Fruit fly (Drosophila melanogaster) S2 (cell line): Measurements from ENCODE around the gene Daao2.

Experiments
- CG8478 ChIP-seq: fragments of >200 bp; optimal IDR thresholded peaks from 2 replicates; lab custom pipeline; 2018
- CTCF ChIP-seq, 2 experiments: fragments of >200 bp; optimal IDR thresholded peaks; 2 replicates each; lab custom pipeline; 2018

DNA sequence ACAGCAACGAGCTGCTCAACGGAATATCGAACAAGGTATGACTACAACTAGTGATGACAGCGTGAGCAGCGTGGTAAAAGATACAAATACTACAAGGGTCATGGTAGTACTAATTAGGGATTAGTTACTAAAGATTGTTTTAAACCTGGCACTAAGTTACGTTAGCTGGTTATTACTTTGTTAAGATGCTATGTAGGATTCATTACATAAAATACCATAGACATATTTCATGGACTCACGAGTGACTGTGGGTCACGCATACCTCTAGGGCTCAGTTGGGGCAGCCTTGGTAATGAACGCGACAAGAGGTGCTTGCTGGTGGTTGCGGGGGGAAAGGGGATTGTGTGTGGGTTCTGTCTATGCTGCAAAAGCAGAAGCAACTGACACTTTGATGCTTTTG lies 28.0 kb upstream of the Daao2 start:
- no peak for TF ChIP-seq CG8478 (lab: Kevin White, UChicago)
- TF ChIP-seq CTCF (optimal IDR thresholded peaks at IDR 0.05; lab: Kevin White, UChicago) = no peak
